Fruit fly (Drosophila melanogaster): ENCODE measurements around the gene RpL10Ab.

Gene RpL10Ab

DNA sequence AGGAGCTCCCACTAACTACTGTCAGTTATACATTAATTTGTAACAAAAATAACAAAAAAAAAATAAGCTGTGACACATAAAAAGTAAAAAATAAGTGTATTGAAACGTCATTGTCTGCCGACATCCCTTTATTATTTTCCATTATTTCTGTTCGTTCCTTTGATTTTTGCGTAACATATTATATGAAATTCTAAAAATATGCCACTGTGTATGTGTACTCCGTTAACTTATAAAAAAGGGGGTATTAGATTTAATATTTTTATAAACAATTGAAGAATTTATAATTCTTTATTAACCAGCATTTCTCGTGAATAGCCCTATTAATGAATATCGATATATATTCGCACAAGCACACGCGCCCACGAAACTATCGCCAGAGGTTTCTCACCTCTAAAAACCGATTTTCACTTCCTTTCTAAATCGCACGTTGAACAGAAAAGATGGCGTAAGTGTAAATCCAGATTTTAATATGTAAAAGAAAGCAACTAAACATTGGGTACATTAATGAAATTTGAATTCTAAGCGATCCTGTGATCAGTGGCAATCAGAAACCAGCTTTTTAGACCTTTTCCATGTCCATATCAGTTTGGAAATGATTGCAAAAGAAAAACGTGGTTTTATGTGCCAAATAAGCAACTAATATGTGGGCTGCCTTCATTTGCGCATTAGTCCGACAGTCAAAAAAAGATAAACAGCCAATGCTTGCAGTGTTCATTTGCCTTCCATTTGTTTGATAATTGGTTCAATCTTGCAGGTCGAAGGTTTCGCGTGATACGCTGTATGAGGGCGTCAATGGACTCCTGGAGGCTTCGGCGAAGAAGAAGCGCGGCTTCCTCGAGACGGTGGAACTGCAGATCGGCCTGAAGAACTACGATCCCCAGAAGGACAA lies at the start of gene RpL10Ab:
TSS of gene RpL10Ab (plus strand) at position 406 of the 889 bp plus-strand sequence.
- no peak for TF ChIP-seq h (optimal IDR thresholded peaks at IDR 0.05)
- TF ChIP-seq insv (optimal IDR thresholded peaks at IDR 0.05) = no peak
- no peak for TF ChIP-seq psq (optimal IDR thresholded peaks at IDR 0.05)
- no peak for TF ChIP-seq Myc (optimal IDR thresholded peaks at IDR 0.05)
- TF ChIP-seq ttk (optimal IDR thresholded peaks at IDR 0.05) = no peak
- TF ChIP-seq Sin3A (optimal IDR thresholded peaks at IDR 0.05) = no peak

dm6 chr3L:11773796-11774195 lies 48.9 kb upstream of the RpL10Ab start:
- TF ChIP-seq Sin3A (optimal IDR thresholded peaks at IDR 0.05) = no peak
- no peak for TF ChIP-seq psq (optimal IDR thresholded peaks at IDR 0.05)
- TF ChIP-seq insv (optimal IDR thresholded peaks at IDR 0.05) = no peak
- TF ChIP-seq h (optimal IDR thresholded peaks at IDR 0.05) = no peak
- no peak for TF ChIP-seq ttk (optimal IDR thresholded peaks at IDR 0.05)
- TF ChIP-seq Myc (optimal IDR thresholded peaks at IDR 0.05) = no peak

DNA sequence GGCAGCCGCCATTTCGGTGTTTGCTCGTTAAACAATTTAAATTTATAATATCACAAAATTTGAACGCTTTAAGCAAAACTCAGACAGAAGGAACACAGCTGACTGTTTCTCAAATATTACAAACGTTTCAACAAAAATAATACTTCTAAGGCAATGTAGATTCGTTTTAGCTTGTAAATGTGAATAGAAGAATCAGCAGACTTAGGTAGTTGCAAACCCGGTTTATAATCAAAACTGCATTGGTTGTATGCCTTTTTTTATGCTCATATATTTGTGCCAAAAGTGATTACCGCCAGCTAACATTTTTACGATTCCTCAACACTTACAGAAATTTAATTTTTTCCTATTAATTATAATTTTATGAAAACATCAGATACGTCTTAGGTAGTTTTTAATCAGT lies 48.2 kb upstream of the RpL10Ab start, which contains the start of gene Tim13:
TSS of gene Tim13 (minus strand) at position 101 of the 400 bp plus-strand sequence.
- no peak for TF ChIP-seq ttk (optimal IDR thresholded peaks at IDR 0.05)
- no peak for TF ChIP-seq Sin3A (optimal IDR thresholded peaks at IDR 0.05)
- TF ChIP-seq insv (optimal IDR thresholded peaks at IDR 0.05) = no peak
- TF ChIP-seq h (optimal IDR thresholded peaks at IDR 0.05) = no peak
- no peak for TF ChIP-seq psq (optimal IDR thresholded peaks at IDR 0.05)
- TF ChIP-seq Myc (optimal IDR thresholded peaks at IDR 0.05) = no peak

dm6 chr3L:11776731-11777130 lies 45.9 kb upstream of the RpL10Ab start, which contains the start of gene CG14131:
Gene CG14131, plus strand, starts transcription at chr3L:11777073.
- no peak for TF ChIP-seq psq (optimal IDR thresholded peaks at IDR 0.05)
- no peak for TF ChIP-seq insv (optimal IDR thresholded peaks at IDR 0.05)
- no peak for TF ChIP-seq Myc (optimal IDR thresholded peaks at IDR 0.05)
- no peak for TF ChIP-seq Sin3A (optimal IDR thresholded peaks at IDR 0.05)
- TF ChIP-seq h (optimal IDR thresholded peaks at IDR 0.05) = no peak
- TF ChIP-seq ttk (optimal IDR thresholded peaks at IDR 0.05) = no peak

DNA sequence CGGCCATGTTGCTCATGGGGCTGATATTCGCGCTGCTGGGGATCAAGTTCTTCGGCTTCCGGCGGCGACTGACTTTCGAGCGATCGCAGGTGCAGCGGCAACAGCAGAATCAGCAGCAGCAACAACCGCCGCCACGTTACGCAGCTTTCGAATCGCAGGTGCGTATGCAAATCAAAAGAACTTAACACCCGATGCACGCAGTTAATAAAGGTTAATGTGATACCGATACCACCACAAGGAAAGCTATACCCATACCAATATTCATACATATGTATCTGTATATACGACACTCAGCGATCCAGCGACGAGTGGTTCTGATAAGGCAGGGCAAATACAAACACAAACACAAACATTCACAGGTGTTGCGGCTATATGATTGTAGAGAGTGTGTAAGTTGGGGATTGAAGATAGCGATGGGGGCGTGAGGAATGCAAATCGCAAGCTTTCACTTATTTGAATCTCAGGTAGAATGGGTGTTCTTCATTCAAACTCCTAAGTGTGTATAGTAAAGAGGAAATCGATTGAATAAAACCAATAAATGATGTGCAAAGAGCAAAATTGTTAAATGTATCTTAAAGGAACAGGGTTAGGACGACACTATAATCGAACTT lies 45.2 kb upstream of the RpL10Ab start:
- TF ChIP-seq ttk (optimal IDR thresholded peaks at IDR 0.05) (no peak), insv (optimal IDR thresholded peaks at IDR 0.05) (no peak), h (optimal IDR thresholded peaks at IDR 0.05) (no peak), psq (optimal IDR thresholded peaks at IDR 0.05) (no peak), Sin3A (optimal IDR thresholded peaks at IDR 0.05) (no peak), Myc (optimal IDR thresholded peaks at IDR 0.05) (no peak)

- TF ChIP-seq insv (optimal IDR thresholded peaks at IDR 0.05) = no peak
- TF ChIP-seq psq (optimal IDR thresholded peaks at IDR 0.05) = no peak
- no peak for TF ChIP-seq ttk (optimal IDR thresholded peaks at IDR 0.05)
- TF ChIP-seq Sin3A (optimal IDR thresholded peaks at IDR 0.05) = no peak
- no peak for TF ChIP-seq h (optimal IDR thresholded peaks at IDR 0.05)
- no peak for TF ChIP-seq Myc (optimal IDR thresholded peaks at IDR 0.05)
These were observed 37.4 kb upstream of the RpL10Ab start for dm6 chr3L:11785291-11785690.

- TF ChIP-seq psq (optimal IDR thresholded peaks at IDR 0.05) = no peak
- no peak for TF ChIP-seq Myc (optimal IDR thresholded peaks at IDR 0.05)
- no peak for TF ChIP-seq Sin3A (optimal IDR thresholded peaks at IDR 0.05)
- no peak for TF ChIP-seq insv (optimal IDR thresholded peaks at IDR 0.05)
- TF ChIP-seq ttk (optimal IDR thresholded peaks at IDR 0.05) = no peak
- TF ChIP-seq h (optimal IDR thresholded peaks at IDR 0.05) = no peak
These were observed 34.5 kb upstream of the RpL10Ab start for dm6 chr3L:11788195-11788594.

- TF ChIP-seq insv (optimal IDR thresholded peaks at IDR 0.05) (no peak), h (optimal IDR thresholded peaks at IDR 0.05) (no peak), Myc (optimal IDR thresholded peaks at IDR 0.05) (no peak), psq (optimal IDR thresholded peaks at IDR 0.05) (peak; percentile 5), ttk (optimal IDR thresholded peaks at IDR 0.05) (no peak), Sin3A (optimal IDR thresholded peaks at IDR 0.05) (no peak)
These were observed 33.7 kb upstream of the RpL10Ab start for dm6 chr3L:11788936-11789352.

DNA sequence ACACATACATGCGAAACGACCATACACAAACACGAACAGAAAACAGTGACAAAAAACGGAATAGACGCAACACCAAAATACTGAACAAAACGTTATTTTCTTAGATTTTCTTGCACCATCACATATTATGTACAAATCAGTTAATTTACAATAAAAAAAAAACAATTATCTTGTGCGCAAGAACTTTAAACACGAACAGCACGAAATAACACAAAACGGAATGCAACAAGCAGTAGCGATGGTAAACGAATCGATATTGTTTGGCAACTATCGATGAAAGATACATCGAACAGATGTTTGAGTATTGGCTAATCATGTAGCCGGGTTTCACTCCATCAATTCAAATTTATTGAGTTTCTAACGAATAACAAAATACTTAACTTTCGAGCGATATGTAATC lies 32.9 kb upstream of the RpL10Ab start, which contains the start of gene Pi3K68D:
TSS of gene Pi3K68D (minus strand) at position 241 of the 400 bp plus-strand sequence.
- TF ChIP-seq insv (optimal IDR thresholded peaks at IDR 0.05) = no peak
- TF ChIP-seq psq (optimal IDR thresholded peaks at IDR 0.05) = no peak
- no peak for TF ChIP-seq h (optimal IDR thresholded peaks at IDR 0.05)

DNA sequence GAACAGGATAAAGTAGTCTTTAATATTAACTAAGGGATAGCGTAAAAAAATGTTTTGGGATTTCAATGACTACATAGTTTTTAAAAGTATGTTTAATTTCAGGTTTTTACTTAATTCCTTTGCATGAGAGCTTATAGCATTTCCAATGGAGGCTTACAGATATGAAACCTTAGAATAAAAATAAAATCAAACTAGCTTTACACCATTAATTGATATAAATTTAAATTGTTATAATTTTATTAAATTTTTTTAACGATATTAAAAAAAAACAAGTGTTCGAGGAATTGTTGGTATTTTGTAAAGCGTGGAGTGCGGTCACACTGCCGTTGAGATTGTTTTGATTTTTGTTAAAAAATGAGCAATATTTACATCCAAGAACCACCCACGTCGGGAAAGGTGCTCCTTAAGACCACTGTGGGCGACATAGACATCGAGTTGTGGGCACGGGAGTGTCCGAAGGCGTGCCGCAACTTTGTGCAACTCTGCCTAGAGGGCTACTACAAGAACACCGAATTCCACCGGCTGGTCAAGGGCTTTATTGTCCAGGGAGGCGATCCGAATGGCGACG lies 29.3 kb upstream of the RpL10Ab start, which contains the start of the genes twy and CG10907:
TSS of gene twy (minus strand) at position 51 of the 568 bp plus-strand sequence.
TSS of gene CG10907 (plus strand) at position 282 of the 568 bp plus-strand sequence.
- TF ChIP-seq Myc (optimal IDR thresholded peaks at IDR 0.05) (no peak), ttk (optimal IDR thresholded peaks at IDR 0.05) (no peak), insv (optimal IDR thresholded peaks at IDR 0.05) (no peak), Sin3A (optimal IDR thresholded peaks at IDR 0.05) (no peak), psq (optimal IDR thresholded peaks at IDR 0.05) (no peak), h (optimal IDR thresholded peaks at IDR 0.05) (no peak)

dm6 chr3L:11795440-11795983 lies 27.1 kb upstream of the RpL10Ab start, which contains the start of gene Klp68D:
Gene Klp68D, plus strand, starts transcription at chr3L:11795614.
- TF ChIP-seq Myc (optimal IDR thresholded peaks at IDR 0.05) = no peak

DNA sequence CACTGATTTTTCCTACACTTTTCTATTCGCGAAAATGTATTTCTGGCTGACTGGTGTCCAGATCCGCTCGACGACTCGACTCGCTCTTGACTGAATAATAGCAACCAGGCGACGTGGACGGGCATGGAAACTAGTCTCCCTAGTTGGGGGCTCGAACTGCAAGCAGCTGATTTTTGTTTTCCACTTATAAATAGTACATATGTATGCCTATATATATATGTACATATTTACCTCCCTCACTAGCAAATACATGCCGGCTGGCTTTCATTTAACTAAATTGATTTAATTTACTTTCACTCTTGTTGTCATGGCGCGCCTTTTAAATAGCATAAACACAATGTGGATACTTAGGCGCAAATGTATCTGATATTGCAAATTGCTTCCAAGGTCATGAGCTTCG lies 21.9 kb upstream of the RpL10Ab start, which contains the start of gene Gcat:
TSS of gene Gcat (minus strand) at position 101 of the 400 bp plus-strand sequence.
- no peak for TF ChIP-seq Sin3A (optimal IDR thresholded peaks at IDR 0.05)
- TF ChIP-seq Myc (optimal IDR thresholded peaks at IDR 0.05) = no peak
- no peak for TF ChIP-seq insv (optimal IDR thresholded peaks at IDR 0.05)

Measured in Kc167 (cell line).